Worm (Caenorhabditis elegans) whole organism, mixed stage, embryonic: ENCODE measurements around the gene F41E7.2.

ENCODE experiments used
- M03D4.4 ChIP-seq: sonication (generic microtip); optimal IDR thresholded peaks from 2 replicates; lab custom pipeline; 2017; ENCODE audit warnings: mild to moderate bottlenecking, missing genetic modification characterization, missing compliant biosample characterization
- bed-3 ChIP-seq: fragments of 200-800 bp; sonication (Bioruptor generic); optimal IDR thresholded peaks from 3 replicates; lab custom pipeline; 2018; ENCODE audit warnings: mild to moderate bottlenecking, missing genetic modification characterization, moderate library complexity, missing compliant biosample characterization
- blmp-1 ChIP-seq: fragments of 150-350 bp; optimal IDR thresholded peaks from 2 replicates; lab custom pipeline; 2014; ENCODE audit warnings: missing biosample characterization, missing genetic modification characterization
- ceh-43 ChIP-seq: fragments of 200-800 bp; sonication (Bioruptor generic); optimal IDR thresholded peaks from 2 replicates; lab custom pipeline; 2018; ENCODE audit warnings: mild to moderate bottlenecking, missing genetic modification characterization, moderate library complexity, missing compliant biosample characterization
- ces-1 ChIP-seq: fragments of 150-350 bp; optimal IDR thresholded peaks from 2 replicates; lab custom pipeline; 2014; ENCODE audit warnings: missing biosample characterization, missing genetic modification reagents, missing genetic modification characterization
- drap-1 ChIP-seq: fragments of 200-800 bp; sonication (Bioruptor generic); optimal IDR thresholded peaks from 3 replicates; lab custom pipeline; 2018; ENCODE audit warnings: mild to moderate bottlenecking, missing genetic modification characterization, missing compliant biosample characterization
- elt-3 ChIP-seq: fragments of 150-350 bp; optimal IDR thresholded peaks from 2 replicates; lab custom pipeline; 2014; ENCODE audit warnings: missing biosample characterization, missing genetic modification characterization
- flh-1 ChIP-seq: fragments of 200-800 bp; sonication (Bioruptor generic); optimal IDR thresholded peaks from 2 replicates; lab custom pipeline; 2018; ENCODE audit warnings: mild to moderate bottlenecking, missing genetic modification characterization, moderate library complexity, missing compliant biosample characterization
- ham-2 ChIP-seq: fragments of 200-800 bp; sonication (Bioruptor generic); optimal IDR thresholded peaks from 2 replicates; lab custom pipeline; 2018; ENCODE audit warnings: mild to moderate bottlenecking, missing genetic modification characterization, missing compliant biosample characterization
- hlh-1 ChIP-seq: fragments of 150-350 bp; optimal IDR thresholded peaks from 2 replicates; lab custom pipeline; 2014; ENCODE audit warnings: missing biosample characterization, missing genetic modification reagents, missing genetic modification characterization
- lin-13 ChIP-seq: fragments of 150-350 bp; optimal IDR thresholded peaks from 2 replicates; lab custom pipeline; 2014; ENCODE audit warnings: missing biosample characterization, missing genetic modification characterization
- lin-32 ChIP-seq: fragments of 200-800 bp; sonication (Bioruptor generic); optimal IDR thresholded peaks from 2 replicates; lab custom pipeline; 2018; ENCODE audit warnings: mild to moderate bottlenecking, missing genetic modification characterization, missing compliant biosample characterization
- lsy-2 ChIP-seq: fragments of 150-350 bp; optimal IDR thresholded peaks from 2 replicates; lab custom pipeline; 2014; ENCODE audit warnings: missing biosample characterization, missing genetic modification characterization
- mab-5 ChIP-seq: fragments of 150-350 bp; optimal IDR thresholded peaks from 2 replicates; lab custom pipeline; 2014; ENCODE audit warnings: missing biosample characterization, missing genetic modification characterization
- mep-1 ChIP-seq: fragments of 150-350 bp; optimal IDR thresholded peaks from 2 replicates; lab custom pipeline; 2017; ENCODE audit warnings: missing biosample characterization, missing genetic modification reagents, missing genetic modification characterization, inconsistent platforms
- mls-2 ChIP-seq: sonication (generic microtip); optimal IDR thresholded peaks from 2 replicates; lab custom pipeline; 2016; ENCODE audit warnings: mild to moderate bottlenecking, missing genetic modification characterization, moderate library complexity, missing compliant biosample characterization
- nhr-12 ChIP-seq: fragments of 150-350 bp; optimal IDR thresholded peaks from 2 replicates; lab custom pipeline; 2014; ENCODE audit warnings: missing biosample characterization, missing genetic modification characterization
- nhr-2 ChIP-seq: fragments of 150-350 bp; optimal IDR thresholded peaks from 2 replicates; lab custom pipeline; 2014; ENCODE audit warnings: missing biosample characterization, missing genetic modification characterization
- nhr-28 ChIP-seq: fragments of 150-350 bp; optimal IDR thresholded peaks from 2 replicates; lab custom pipeline; 2014; ENCODE audit warnings: missing biosample characterization, missing genetic modification characterization
- snpc-4 ChIP-seq: fragments of 150-350 bp; optimal IDR thresholded peaks from 2 replicates; lab custom pipeline; 2014; ENCODE audit warnings: missing biosample characterization, missing genetic modification characterization
- sptf-1 ChIP-seq: sonication (generic microtip); optimal IDR thresholded peaks from 2 replicates; lab custom pipeline; 2017; ENCODE audit warnings: mild to moderate bottlenecking, missing genetic modification characterization, moderate library complexity, missing compliant biosample characterization
- tbx-8 ChIP-seq: fragments of 200-800 bp; sonication (Bioruptor generic); optimal IDR thresholded peaks from 2 replicates; lab custom pipeline; 2018; ENCODE audit warnings: mild to moderate bottlenecking, missing genetic modification characterization, moderate library complexity, missing compliant biosample characterization
- unc-120 ChIP-seq: sonication (generic microtip); optimal IDR thresholded peaks from 2 replicates; lab custom pipeline; 2017; ENCODE audit warnings: missing genetic modification characterization, missing compliant biosample characterization; ENCODE audit not compliant: poor library complexity, severe bottlenecking
- unc-62 ChIP-seq: fragments of 150-350 bp; optimal IDR thresholded peaks from 2 replicates; lab custom pipeline; 2014; ENCODE audit warnings: missing biosample characterization, missing genetic modification reagents, missing genetic modification characterization
- zip-8 ChIP-seq: fragments of 150-350 bp; optimal IDR thresholded peaks from 2 replicates; lab custom pipeline; 2014; ENCODE audit warnings: missing biosample characterization, missing genetic modification characterization
- ztf-11 ChIP-seq: fragments of 150-350 bp; optimal IDR thresholded peaks from 2 replicates; lab custom pipeline; 2014; ENCODE audit warnings: missing biosample characterization, missing genetic modification characterization

The F41E7.2 gene

DNA sequence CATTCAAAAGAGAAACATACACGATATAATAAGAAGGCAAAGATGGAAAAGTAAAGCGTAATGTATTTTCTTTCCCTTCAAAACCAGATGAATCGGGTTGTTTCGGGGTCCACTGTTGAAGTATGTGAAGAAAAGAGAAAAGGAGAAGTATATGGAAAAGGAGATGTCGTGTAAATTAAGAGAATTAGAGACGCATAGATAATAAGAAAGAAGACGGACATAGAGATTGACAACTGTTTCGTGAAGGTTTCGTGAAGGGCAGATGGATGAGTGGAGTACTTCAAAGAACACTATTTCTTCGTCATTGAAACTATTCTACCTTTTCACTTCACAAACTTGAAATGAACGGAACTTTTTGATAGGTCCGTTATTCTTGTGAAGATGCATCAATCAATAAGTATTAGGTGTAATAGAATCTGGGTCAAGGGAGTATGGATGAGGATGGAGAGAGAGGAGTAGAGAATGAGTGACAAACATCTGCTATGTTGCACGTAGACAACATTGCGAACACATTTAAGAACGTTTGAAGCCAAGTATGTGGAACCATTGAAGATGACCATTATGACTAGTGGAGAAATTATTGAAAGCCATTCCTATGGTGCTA, 35.2 kb upstream of the F41E7.2 start:
- TF ChIP-seq unc-120 (tag; lab: Kevin White, UChicago) (peak; percentile 57), mab-5 (tag; lab: Kevin White, UChicago) (peak; percentile 15), mep-1 (tag; lab: Kevin White, UChicago) (no peak), hlh-1 (peak; percentile 64), unc-62 (GFP tag; lab: Kevin White, UChicago) (peak; percentile 84)
- TF ChIP-seq, all 35 proteins: peak for 4

DNA sequence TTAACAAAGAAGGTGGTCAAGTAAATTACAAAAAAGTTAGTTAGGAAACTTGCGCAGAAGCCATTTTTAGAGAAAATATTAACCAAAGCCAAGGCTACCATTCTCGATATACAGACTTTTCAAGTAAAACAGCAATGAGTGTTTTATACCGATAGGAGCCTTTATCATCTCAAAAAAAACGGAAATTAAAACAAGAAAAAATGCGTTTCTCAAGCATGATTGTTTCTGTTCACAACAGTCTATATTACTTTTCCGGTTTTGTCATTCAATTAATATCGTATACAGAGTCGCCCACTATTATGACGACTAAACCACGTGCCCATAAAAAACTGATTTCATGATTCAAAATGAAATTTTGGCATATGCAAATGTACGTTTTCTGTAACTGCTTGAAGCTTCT, 32.6 kb upstream of the F41E7.2 start, which contains the start of gene str-74:
Gene str-74, minus strand, starts transcription at position 101 of the 400 bp plus-strand sequence.
- TF ChIP-seq mls-2 (no peak), blmp-1 (tag; lab: Kevin White, UChicago) (no peak), bed-3 (no peak), lsy-2 (no peak), unc-120 (tag; lab: Kevin White, UChicago) (no peak), ces-1 (GFP tag; lab: Kevin White, UChicago) (no peak), sptf-1 (no peak), nhr-12 (tag; lab: Kevin White, UChicago) (no peak), zip-8 (tag; lab: Kevin White, UChicago) (no peak), flh-1 (no peak), elt-3 (tag; lab: Kevin White, UChicago) (no peak), unc-62 (GFP tag; lab: Kevin White, UChicago) (no peak), nhr-28 (tag; lab: Kevin White, UChicago) (no peak), snpc-4 (tag; lab: Kevin White, UChicago) (no peak), ceh-43 (no peak)

DNA sequence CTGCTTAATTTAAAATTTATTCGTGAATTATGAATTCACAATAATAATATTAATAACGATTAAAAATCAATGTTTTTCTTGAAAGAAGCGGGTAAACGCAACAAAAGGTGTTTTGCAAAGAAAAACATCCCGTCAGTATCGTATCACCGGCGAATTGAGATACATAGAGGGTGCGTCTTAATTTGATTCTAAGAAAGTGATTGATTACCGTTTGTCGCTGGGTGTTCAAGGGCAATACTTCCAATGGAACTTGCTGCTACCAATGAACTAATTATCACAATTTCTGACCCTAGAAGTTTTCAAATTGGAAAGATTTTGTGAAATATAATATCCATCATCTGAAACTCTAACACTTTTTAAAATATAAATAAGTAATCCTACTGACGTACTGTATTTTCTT, 27.9 kb upstream of the F41E7.2 start:
- no peak for TF ChIP-seq lin-32 (GFP tag; lab: Kevin White, UChicago)

DNA sequence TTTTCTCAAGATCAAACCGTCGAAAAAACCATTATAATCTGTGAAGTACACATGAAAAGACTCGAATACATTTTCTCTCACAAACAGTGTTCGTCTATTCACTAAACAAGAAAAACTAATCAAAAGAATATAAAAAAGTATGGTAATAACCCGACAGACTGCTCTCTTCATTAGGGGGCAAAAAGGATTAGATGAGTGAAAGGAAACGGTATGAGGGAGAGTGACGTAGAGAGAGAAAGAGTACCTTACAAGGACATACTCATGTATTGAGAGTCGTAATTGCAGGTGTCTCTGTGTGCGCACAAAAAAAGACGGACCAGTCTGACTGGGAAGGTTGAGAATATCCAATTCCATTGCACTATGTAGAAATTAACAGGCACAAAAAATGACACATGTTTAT, 23.8 kb upstream of the F41E7.2 start:
- TF ChIP-seq M03D4.4 (tag; lab: Kevin White, UChicago) (no peak), nhr-2 (tag; lab: Kevin White, UChicago) (peak; percentile 54)
- TF ChIP-seq, all 35 proteins: peak for 1

DNA sequence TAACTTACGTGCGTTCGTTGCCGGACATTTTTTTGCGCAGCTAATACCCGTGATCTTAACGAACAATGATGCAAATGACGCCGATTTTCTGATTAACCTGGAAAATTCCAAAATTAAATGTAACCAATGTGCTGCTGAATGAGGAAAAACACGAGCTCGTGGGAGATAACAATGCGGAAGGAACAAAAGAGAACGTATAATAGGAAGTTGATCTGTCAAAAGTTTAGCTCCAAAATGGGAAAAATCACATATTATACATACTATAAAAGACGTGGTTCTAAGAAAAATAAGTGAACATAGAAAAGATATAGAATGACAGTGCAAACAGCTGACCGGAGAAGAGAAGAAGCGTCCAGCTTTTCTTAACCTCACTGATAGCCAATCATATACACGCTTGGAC, 20.7 kb upstream of the F41E7.2 start, which contains the start of gene C14H10.2:
Gene C14H10.2, minus strand, starts transcription at position 101 of the 400 bp plus-strand sequence.
- TF ChIP-seq mls-2 (no peak), tbx-8 (no peak), flh-1 (no peak), unc-120 (tag; lab: Kevin White, UChicago) (peak; percentile 0)

DNA sequence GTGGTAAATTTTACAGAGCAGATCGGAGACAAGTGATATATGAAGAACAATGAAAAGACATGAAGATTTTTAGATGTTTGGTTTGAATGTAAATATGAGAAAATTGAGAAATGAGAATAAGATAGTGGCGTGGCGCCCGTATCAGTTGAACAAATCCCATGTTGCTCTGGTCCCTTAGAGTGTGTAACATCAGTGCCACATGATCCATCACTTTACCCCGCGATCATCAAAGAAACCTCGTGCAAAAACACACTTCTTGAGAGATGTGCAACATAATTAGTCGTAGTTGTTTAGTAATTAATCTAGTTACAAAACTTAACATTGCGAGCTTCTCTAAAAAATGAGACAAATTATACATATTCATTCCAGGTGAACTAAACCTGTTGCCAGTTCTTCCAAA, 19.4 kb upstream of the F41E7.2 start:
- TF ChIP-seq hlh-1 (no peak), unc-62 (GFP tag; lab: Kevin White, UChicago) (peak; percentile 25), drap-1 (GFP tag; lab: Kevin White, UChicago) (no peak), lin-13 (no peak), ztf-11 (no peak), mab-5 (tag; lab: Kevin White, UChicago) (no peak), unc-120 (tag; lab: Kevin White, UChicago) (peak; percentile 9), blmp-1 (tag; lab: Kevin White, UChicago) (no peak), flh-1 (no peak)

DNA sequence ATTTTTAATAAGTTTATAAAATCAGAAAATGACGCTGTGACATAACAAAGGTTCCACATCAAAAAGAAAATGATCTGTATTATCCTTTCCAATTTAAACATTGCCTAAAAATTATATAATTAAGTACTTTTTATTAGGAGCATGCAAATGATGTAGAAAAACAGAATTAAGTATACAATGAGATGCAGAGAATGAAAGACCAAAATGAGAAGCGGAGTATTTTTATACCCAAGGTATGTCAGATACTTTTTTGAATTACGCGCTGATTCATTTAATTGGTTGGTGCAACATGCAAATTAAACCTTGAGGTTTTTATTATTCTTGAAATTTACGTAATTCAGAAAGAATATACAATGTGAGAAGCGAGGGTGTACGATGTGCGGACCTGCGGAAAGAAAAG, 13.5 kb upstream of the F41E7.2 start, which contains the start of gene C32A9.1:
Gene C32A9.1, minus strand, starts transcription at position 101 of the 400 bp plus-strand sequence.
- no peak for TF ChIP-seq tbx-8
- TF ChIP-seq sptf-1 = no peak
- no peak for TF ChIP-seq lin-32 (GFP tag; lab: Kevin White, UChicago)
- TF ChIP-seq hlh-1 = no peak
- TF ChIP-seq nhr-12 (tag; lab: Kevin White, UChicago) = no peak
- TF ChIP-seq unc-120 (tag; lab: Kevin White, UChicago) = no peak
- TF ChIP-seq flh-1 = no peak
- no peak for TF ChIP-seq ztf-11
- TF ChIP-seq blmp-1 (tag; lab: Kevin White, UChicago) = no peak
- no peak for TF ChIP-seq bed-3
- no peak for TF ChIP-seq ham-2
